Worm (Caenorhabditis elegans): ENCODE measurements around the gene K07C11.8.
A peak's percentile ranks its signal among the peaks of the same experiment; 100 is the strongest.

K07C11.8 gene

ce11 chrV:8262212-8262611, 44.5 kb upstream of the K07C11.8 start:
- TF ChIP-seq sma-9 (GFP tag; optimal IDR thresholded peaks at IDR 0.05) (no peak), sma-9 (tag; optimal IDR thresholded peaks at IDR 0.05) (no peak), gmeb-1 (tag; optimal IDR thresholded peaks at IDR 0.05) (no peak), nhr-11 (tag; optimal IDR thresholded peaks at IDR 0.05) (no peak), F13H6.1 (tag; optimal IDR thresholded peaks at IDR 0.05) (no peak), nhr-237 (tag; optimal IDR thresholded peaks at IDR 0.05) (no peak)

ce11 chrV:8259016-8259415, 41.3 kb upstream of the K07C11.8 start, which contains the start of gene C16D9.1:
Gene C16D9.1, plus strand, starts transcription at chrV:8259316.
- TF ChIP-seq C34F6.9 (tag; optimal IDR thresholded peaks at IDR 0.05) (no peak), peb-1 (tag; optimal IDR thresholded peaks at IDR 0.05) (no peak), zag-1 (tag; optimal IDR thresholded peaks at IDR 0.05) (no peak), sma-3 (GFP tag; optimal IDR thresholded peaks at IDR 0.05) (no peak), gmeb-1 (tag; optimal IDR thresholded peaks at IDR 0.05) (no peak), crh-2 (tag; optimal IDR thresholded peaks at IDR 0.05) (no peak), R02D3.7 (tag; optimal IDR thresholded peaks at IDR 0.05) (no peak), snpc-4 (tag; optimal IDR thresholded peaks at IDR 0.05) (no peak)

- TF ChIP-seq nhr-6 (tag; optimal IDR thresholded peaks at IDR 0.05) (no peak), sma-3 (GFP tag; optimal IDR thresholded peaks at IDR 0.05) (no peak), nhr-23 (tag; optimal IDR thresholded peaks at IDR 0.05) (no peak), ceh-16 (tag; optimal IDR thresholded peaks at IDR 0.05) (no peak), skn-1 (tag; optimal IDR thresholded peaks at IDR 0.05) (no peak), ztf-4 (tag; optimal IDR thresholded peaks at IDR 0.05) (no peak), lsy-2 (tag; optimal IDR thresholded peaks at IDR 0.05) (no peak)
These were observed 37.3 kb upstream of the K07C11.8 start for ce11 chrV:8254973-8255372.

- TF ChIP-seq nhr-237 (tag; optimal IDR thresholded peaks at IDR 0.05) (no peak), Y55F3AM.14 (GFP tag; optimal IDR thresholded peaks at IDR 0.05) (no peak), nhr-11 (tag; optimal IDR thresholded peaks at IDR 0.05) (no peak), mdl-1 (tag; optimal IDR thresholded peaks at IDR 0.05) (no peak), nhr-129 (tag; optimal IDR thresholded peaks at IDR 0.05) (no peak), fos-1 (tag; optimal IDR thresholded peaks at IDR 0.05) (no peak), mbf-1 (tag; optimal IDR thresholded peaks at IDR 0.05) (no peak), sem-4 (tag; optimal IDR thresholded peaks at IDR 0.05) (no peak), aly-2 (tag; optimal IDR thresholded peaks at IDR 0.05) (no peak), elt-1 (tag; optimal IDR thresholded peaks at IDR 0.05) (no peak), alr-1 (tag; optimal IDR thresholded peaks at IDR 0.05) (no peak), ztf-11 (tag; optimal IDR thresholded peaks at IDR 0.05) (no peak), C34F6.9 (tag; optimal IDR thresholded peaks at IDR 0.05) (no peak), ZK546.5 (tag; optimal IDR thresholded peaks at IDR 0.05) (no peak), crh-2 (tag; optimal IDR thresholded peaks at IDR 0.05) (no peak), gmeb-1 (tag; optimal IDR thresholded peaks at IDR 0.05) (no peak)
These were observed 36.3 kb upstream of the K07C11.8 start for ce11 chrV:8253946-8254345.

ce11 chrV:8252532-8252931, 34.8 kb upstream of the K07C11.8 start:
- TF ChIP-seq nhr-21 (tag; optimal IDR thresholded peaks at IDR 0.05) (no peak), Y55F3AM.14 (GFP tag; optimal IDR thresholded peaks at IDR 0.05) (no peak), blmp-1 (tag; optimal IDR thresholded peaks at IDR 0.05; ENCODE audit: insufficient read depth) (no peak), lin-13 (GFP tag; optimal IDR thresholded peaks at IDR 0.05) (no peak), ama-1 (optimal IDR thresholded peaks at IDR 0.05) (no peak), egl-27 (tag; optimal IDR thresholded peaks at IDR 0.05) (no peak), elt-1 (tag; optimal IDR thresholded peaks at IDR 0.05) (no peak), nhr-237 (tag; optimal IDR thresholded peaks at IDR 0.05) (no peak), peb-1 (tag; optimal IDR thresholded peaks at IDR 0.05) (no peak), lin-11 (tag; optimal IDR thresholded peaks at IDR 0.05) (no peak), nhr-129 (tag; optimal IDR thresholded peaks at IDR 0.05) (peak; percentile 34), nhr-77 (tag; optimal IDR thresholded peaks at IDR 0.05) (no peak), gmeb-1 (tag; optimal IDR thresholded peaks at IDR 0.05) (no peak), nhr-23 (tag; optimal IDR thresholded peaks at IDR 0.05) (no peak), aly-2 (tag; optimal IDR thresholded peaks at IDR 0.05) (no peak), sma-9 (GFP tag; optimal IDR thresholded peaks at IDR 0.05) (peak; percentile 27), sma-9 (tag; optimal IDR thresholded peaks at IDR 0.05) (no peak), mab-5 (tag; optimal IDR thresholded peaks at IDR 0.05) (peak; percentile 33), crh-2 (tag; optimal IDR thresholded peaks at IDR 0.05) (no peak), skn-1 (tag; optimal IDR thresholded peaks at IDR 0.05) (no peak), fos-1 (tag; optimal IDR thresholded peaks at IDR 0.05) (no peak), lsy-2 (tag; optimal IDR thresholded peaks at IDR 0.05) (peak in 1 of 2 experiments; percentile 16), ztf-4 (tag; optimal IDR thresholded peaks at IDR 0.05) (no peak), unc-39 (tag; optimal IDR thresholded peaks at IDR 0.05) (no peak), snpc-4 (tag; optimal IDR thresholded peaks at IDR 0.05) (no peak), elt-3 (tag; optimal IDR thresholded peaks at IDR 0.05) (no peak), ceh-16 (tag; optimal IDR thresholded peaks at IDR 0.05) (no peak), mdl-1 (tag; optimal IDR thresholded peaks at IDR 0.05) (no peak)

Measured in whole organism, L2 larva.